Worm (Caenorhabditis elegans) whole organism, L4 larva: ENCODE data around the gene gpc-1.

Experiments
- Y75B8A.6 ChIP-seq: fragments of 200-800 bp; sonication (Bioruptor generic); IDR thresholded peaks from 2 replicates; pipeline ENCODE4 v1.3.6; 2022; ENCODE audit warnings: missing genetic modification reagents, missing genetic modification characterization, missing compliant biosample characterization
- aly-2 ChIP-seq: sonication (generic microtip); optimal IDR thresholded peaks from 2 replicates; lab custom pipeline; 2018; ENCODE audit warnings: missing biosample characterization, missing genetic modification characterization
- daf-8 ChIP-seq: fragments of 200-800 bp; sonication (Bioruptor generic); IDR thresholded peaks from 2 replicates; pipeline ENCODE4 v1.3.6; 2022; ENCODE audit warnings: missing genetic modification characterization, missing compliant biosample characterization
- dpl-1 ChIP-seq: fragments of 150-350 bp; optimal IDR thresholded peaks from 2 replicates; lab custom pipeline; 2014; ENCODE audit warnings: missing biosample characterization, missing genetic modification reagents, missing genetic modification characterization
- fkh-10 ChIP-seq: fragments of 150-350 bp; optimal IDR thresholded peaks from 2 replicates; lab custom pipeline; 2014; ENCODE audit warnings: missing biosample characterization, missing genetic modification reagents, missing genetic modification characterization
- nhr-28 ChIP-seq: fragments of 150-350 bp; optimal IDR thresholded peaks from 2 replicates; lab custom pipeline; 2014; ENCODE audit warnings: missing biosample characterization, missing genetic modification characterization
- nhr-77 ChIP-seq: fragments of 150-350 bp; optimal IDR thresholded peaks from 2 replicates; lab custom pipeline; 2014; ENCODE audit warnings: missing biosample characterization, missing genetic modification characterization
- pqm-1 ChIP-seq: sonication (generic microtip); optimal IDR thresholded peaks from 2 replicates; lab custom pipeline; 2017; ENCODE audit warnings: missing biosample characterization, missing genetic modification characterization

ce11 chrX:12918454-12918853 lies 33.7 kb upstream of the gpc-1 start:
- TF ChIP-seq dpl-1 (no peak), nhr-28 (no peak), daf-8 (no peak), pqm-1 (tag; lab: Kevin White, UChicago) (no peak), Y75B8A.6 (GFP tag; lab: Robert Waterston, UW) (no peak), fkh-10 (GFP tag; lab: Kevin White, UChicago) (no peak), aly-2 (tag; lab: Kevin White, UChicago) (no peak), nhr-77 (tag; lab: Kevin White, UChicago) (no peak)
